Fruit fly (Drosophila melanogaster): ENCODE measurements around the gene VhaAC39-1.

DNA sequence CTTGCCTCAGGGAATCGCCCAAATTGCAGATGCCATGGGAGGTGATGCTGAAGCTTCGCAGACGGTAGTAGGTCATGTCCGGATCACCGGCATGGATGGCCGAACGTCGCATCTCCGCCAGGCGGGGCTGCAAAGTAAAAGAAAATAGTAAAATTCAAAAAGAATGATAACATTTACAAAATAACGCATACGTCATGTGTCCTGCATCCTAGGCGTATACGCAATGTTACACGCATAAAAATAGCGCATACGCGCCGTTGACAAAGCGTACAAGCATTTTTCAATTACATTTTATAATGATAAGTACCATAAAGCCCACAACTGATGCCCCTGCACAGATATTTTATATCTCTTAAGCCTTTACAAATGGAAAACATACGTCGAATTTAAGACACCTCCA is 21.4 kb downstream of the VhaAC39-1 start:
- TF ChIP-seq Eip93F (GFP tag; optimal IDR thresholded peaks at IDR 0.05) (no peak), CG10631 (GFP tag; optimal IDR thresholded peaks at IDR 0.05) (no peak), fd59A (GFP tag; optimal IDR thresholded peaks at IDR 0.05) (no peak), Hr39 (GFP tag; optimal IDR thresholded peaks at IDR 0.05) (no peak), salr (GFP tag; optimal IDR thresholded peaks at IDR 0.05) (no peak), esn (GFP tag; optimal IDR thresholded peaks at IDR 0.05) (no peak), Sox102F (GFP tag; optimal IDR thresholded peaks at IDR 0.05) (no peak), Sox15 (GFP tag; optimal IDR thresholded peaks at IDR 0.05) (no peak), net (GFP tag; optimal IDR thresholded peaks at IDR 0.05) (no peak), CG15336 (GFP tag; IDR thresholded peaks at IDR 0.05) (no peak), CG6163 (GFP tag; IDR thresholded peaks at IDR 0.05) (no peak), fd85E (GFP tag; optimal IDR thresholded peaks at IDR 0.05) (no peak), vri (GFP tag; optimal IDR thresholded peaks at IDR 0.05) (no peak), OdsH (GFP tag; optimal IDR thresholded peaks at IDR 0.05) (no peak)

Measured in whole organism, prepupa.